Fruit fly (Drosophila melanogaster): ENCODE results near the gene CG11983.

Gene CG11983

dm6 chr3R:9037946-9038345 lies 29.8 kb downstream of the CG11983 start:
- no peak for TF ChIP-seq CG17801 (GFP tag; optimal IDR thresholded peaks at IDR 0.05; ENCODE audit: partially characterized antibody)

dm6 chr3R:9038652-9039051 lies 30.5 kb downstream of the CG11983 start, which contains the start of gene hyx:
Gene hyx, plus strand, starts transcription at chr3R:9038760.
- TF ChIP-seq CG17801 (GFP tag; optimal IDR thresholded peaks at IDR 0.05; ENCODE audit: partially characterized antibody): peak; percentile 30

- TF ChIP-seq CG17801 (GFP tag; optimal IDR thresholded peaks at IDR 0.05; ENCODE audit: partially characterized antibody): no peak
These were observed 31.3 kb downstream of the CG11983 start, which contains the start of gene neur for dm6 chr3R:9039448-9039847. Gene neur, minus strand, starts transcription at chr3R:9039471.

dm6 chr3R:9043610-9044009 lies 35.5 kb downstream of the CG11983 start:
- TF ChIP-seq CG17801 (GFP tag; optimal IDR thresholded peaks at IDR 0.05; ENCODE audit: partially characterized antibody): no peak

- no peak for TF ChIP-seq CG17801 (GFP tag; optimal IDR thresholded peaks at IDR 0.05; ENCODE audit: partially characterized antibody)
These were observed 37.6 kb downstream of the CG11983 start for dm6 chr3R:9045733-9046132.

dm6 chr3R:9046954-9047353 lies 38.8 kb downstream of the CG11983 start:
- no peak for TF ChIP-seq CG17801 (GFP tag; optimal IDR thresholded peaks at IDR 0.05; ENCODE audit: partially characterized antibody)

dm6 chr3R:9047561-9048465 lies 39.7 kb downstream of the CG11983 start, which contains the start of gene Rel:
Gene Rel, minus strand, starts transcription at chr3R:9047977.
- peak; percentile 77 for TF ChIP-seq CG17801 (GFP tag; optimal IDR thresholded peaks at IDR 0.05; ENCODE audit: partially characterized antibody)

dm6 chr3R:9048466-9049072 lies 40.4 kb downstream of the CG11983 start, which contains the start of gene Mst85C:
Gene Mst85C, plus strand, starts transcription at chr3R:9048645.
- no peak for TF ChIP-seq CG17801 (GFP tag; optimal IDR thresholded peaks at IDR 0.05; ENCODE audit: partially characterized antibody)

dm6 chr3R:9049091-9049981 lies 41.2 kb downstream of the CG11983 start:
- no peak for TF ChIP-seq CG17801 (GFP tag; optimal IDR thresholded peaks at IDR 0.05; ENCODE audit: partially characterized antibody)

dm6 chr3R:9050519-9051119 lies 42.5 kb downstream of the CG11983 start, which contains the start of gene Nmdmc:
Gene Nmdmc, minus strand, starts transcription at chr3R:9050555.
- no peak for TF ChIP-seq CG17801 (GFP tag; optimal IDR thresholded peaks at IDR 0.05; ENCODE audit: partially characterized antibody)

- TF ChIP-seq CG17801 (GFP tag; optimal IDR thresholded peaks at IDR 0.05; ENCODE audit: partially characterized antibody): peak; percentile 51
These were observed 44.0 kb downstream of the CG11983 start, which contains the start of gene Kdm2 for dm6 chr3R:9051937-9052680. Gene Kdm2, plus strand, starts transcription at chr3R:9052495.

dm6 chr3R:9053021-9053420 lies 44.9 kb downstream of the CG11983 start:
- peak; percentile 42 for TF ChIP-seq CG17801 (GFP tag; optimal IDR thresholded peaks at IDR 0.05; ENCODE audit: partially characterized antibody)

dm6 chr3R:9053850-9054441 lies 45.8 kb downstream of the CG11983 start:
- no peak for TF ChIP-seq CG17801 (GFP tag; optimal IDR thresholded peaks at IDR 0.05; ENCODE audit: partially characterized antibody)
